Fruit fly (Drosophila melanogaster): ENCODE measurements around the gene heca.

heca gene

DNA sequence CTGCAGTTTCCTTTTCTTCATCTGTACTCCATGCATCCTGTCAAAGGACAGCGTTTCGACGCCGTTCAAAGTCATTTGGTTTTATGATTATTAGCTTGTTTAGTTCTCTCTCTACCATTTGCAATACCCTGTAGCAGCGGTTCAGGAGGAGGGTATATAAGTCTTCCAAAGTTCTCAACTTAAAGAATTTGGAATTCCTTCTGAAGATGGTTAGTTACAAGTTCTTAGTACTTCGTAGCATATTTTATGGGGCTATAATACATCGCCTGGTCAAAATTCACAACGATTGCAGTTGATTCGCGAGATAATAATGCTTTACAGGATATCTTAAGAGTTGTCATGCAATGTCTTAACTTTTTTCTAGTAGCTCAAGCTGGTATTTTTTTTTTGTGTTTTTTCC is 8.6 kb downstream of the heca start:
- TF ChIP-seq tj (GFP tag; optimal IDR thresholded peaks at IDR 0.05), result no peak
- TF ChIP-seq CG12768 (GFP tag; optimal IDR thresholded peaks at IDR 0.05), result no peak
- no peak for TF ChIP-seq CG7101 (tag; optimal IDR thresholded peaks at IDR 0.05)
- TF ChIP-seq Crg-1 (GFP tag; optimal IDR thresholded peaks at IDR 0.05), result no peak
- no peak for TF ChIP-seq toe (GFP tag; optimal IDR thresholded peaks at IDR 0.05)

DNA sequence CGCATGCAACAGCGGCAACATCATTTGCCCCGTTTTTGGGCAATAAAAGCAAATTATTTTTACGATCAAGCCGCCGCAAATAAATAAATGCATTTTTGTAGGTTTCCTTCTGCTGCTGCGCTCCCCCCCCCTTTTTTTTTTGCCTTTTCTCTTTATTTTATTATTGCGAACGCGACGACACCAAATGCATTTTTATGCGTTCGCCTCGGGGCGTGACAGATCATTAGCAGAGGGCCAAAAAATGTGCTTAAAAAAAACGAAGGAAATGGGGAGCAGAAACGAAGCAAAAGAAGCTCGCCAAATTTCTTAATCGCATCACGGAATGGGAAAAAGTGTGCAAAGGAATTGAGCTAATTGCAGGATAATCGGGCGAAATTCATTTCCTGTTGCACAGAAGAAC is 9.7 kb downstream of the heca start:
- no peak for TF ChIP-seq CG5204 (GFP tag; optimal IDR thresholded peaks at IDR 0.05)
- TF ChIP-seq CG11617 (GFP tag; optimal IDR thresholded peaks at IDR 0.05), result no peak
- TF ChIP-seq CG14711 (tag; optimal IDR thresholded peaks at IDR 0.05), result no peak
- no peak for TF ChIP-seq ovo (GFP tag; optimal IDR thresholded peaks at IDR 0.05)
- TF ChIP-seq pad (GFP tag; optimal IDR thresholded peaks at IDR 0.05), result no peak
- no peak for TF ChIP-seq Mnt (GFP tag; optimal IDR thresholded peaks at IDR 0.05)
- TF ChIP-seq Clk (GFP tag; optimal IDR thresholded peaks at IDR 0.05), result no peak
- TF ChIP-seq CG33017 (tag; optimal IDR thresholded peaks at IDR 0.05), result no peak
- no peak for TF ChIP-seq cic (GFP tag; optimal IDR thresholded peaks at IDR 0.05)

DNA sequence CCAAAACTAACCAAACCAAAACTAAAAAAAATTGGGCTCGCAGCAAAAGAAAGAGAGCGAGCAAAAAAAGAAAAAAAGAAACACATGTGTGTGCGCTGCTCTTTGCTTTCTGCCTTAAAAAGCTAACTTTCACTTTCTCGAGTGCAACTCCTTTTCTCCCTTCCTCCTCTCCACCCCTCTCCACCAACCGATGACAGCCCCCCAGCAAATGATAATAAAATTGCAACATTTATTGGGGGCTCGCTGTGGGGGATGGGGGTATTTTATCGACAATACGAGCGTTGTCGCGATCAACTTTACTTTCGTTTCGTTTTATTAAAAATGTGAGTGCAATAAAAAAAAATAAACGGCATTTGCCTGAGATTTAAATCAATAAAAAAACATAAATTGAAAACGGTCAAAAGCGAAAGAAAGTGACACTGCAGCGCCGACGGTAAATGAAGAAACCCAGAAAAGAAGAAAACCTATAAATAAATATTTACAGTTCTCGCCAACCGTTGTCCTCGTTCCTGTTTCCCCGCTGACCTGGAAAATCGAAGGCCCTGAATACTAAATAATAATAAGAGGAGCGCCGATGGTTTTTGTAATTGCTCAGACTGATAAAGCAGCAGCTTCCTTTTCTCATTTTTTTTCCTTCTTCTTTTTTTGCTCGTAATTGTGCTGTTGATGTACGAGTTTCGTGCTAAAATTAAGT is 10.8 kb downstream of the heca start:
- TF ChIP-seq tj (GFP tag; optimal IDR thresholded peaks at IDR 0.05) (no peak), CG5204 (GFP tag; optimal IDR thresholded peaks at IDR 0.05) (no peak), kay (GFP tag; ENCODE audit: borderline replicate concordance) (peak; percentile 0), CG12768 (GFP tag; optimal IDR thresholded peaks at IDR 0.05) (no peak)

dm6 chr3R:30289056-30289734 is 11.5 kb downstream of the heca start:
- TF ChIP-seq cic (GFP tag; optimal IDR thresholded peaks at IDR 0.05), result no peak
- no peak for TF ChIP-seq ovo (GFP tag; optimal IDR thresholded peaks at IDR 0.05)
- TF ChIP-seq CG12768 (GFP tag; optimal IDR thresholded peaks at IDR 0.05), result no peak
- no peak for TF ChIP-seq CG11617 (GFP tag; optimal IDR thresholded peaks at IDR 0.05)
- no peak for TF ChIP-seq CG5204 (GFP tag; optimal IDR thresholded peaks at IDR 0.05)
- TF ChIP-seq CG33017 (tag; optimal IDR thresholded peaks at IDR 0.05), result no peak
- TF ChIP-seq Mnt (GFP tag; optimal IDR thresholded peaks at IDR 0.05), result no peak
- no peak for TF ChIP-seq CG1620 (GFP tag; optimal IDR thresholded peaks at IDR 0.05)
- TF ChIP-seq tj (GFP tag; optimal IDR thresholded peaks at IDR 0.05), result no peak
- TF ChIP-seq Clk (GFP tag; optimal IDR thresholded peaks at IDR 0.05), result no peak
- no peak for TF ChIP-seq cnc (optimal IDR thresholded peaks at IDR 0.05)
- no peak for TF ChIP-seq CG14711 (tag; optimal IDR thresholded peaks at IDR 0.05)
- no peak for TF ChIP-seq toe (GFP tag; optimal IDR thresholded peaks at IDR 0.05)
- no peak for TF ChIP-seq Crg-1 (GFP tag; optimal IDR thresholded peaks at IDR 0.05)
- no peak for TF ChIP-seq bab1 (GFP tag; optimal IDR thresholded peaks at IDR 0.05)

DNA sequence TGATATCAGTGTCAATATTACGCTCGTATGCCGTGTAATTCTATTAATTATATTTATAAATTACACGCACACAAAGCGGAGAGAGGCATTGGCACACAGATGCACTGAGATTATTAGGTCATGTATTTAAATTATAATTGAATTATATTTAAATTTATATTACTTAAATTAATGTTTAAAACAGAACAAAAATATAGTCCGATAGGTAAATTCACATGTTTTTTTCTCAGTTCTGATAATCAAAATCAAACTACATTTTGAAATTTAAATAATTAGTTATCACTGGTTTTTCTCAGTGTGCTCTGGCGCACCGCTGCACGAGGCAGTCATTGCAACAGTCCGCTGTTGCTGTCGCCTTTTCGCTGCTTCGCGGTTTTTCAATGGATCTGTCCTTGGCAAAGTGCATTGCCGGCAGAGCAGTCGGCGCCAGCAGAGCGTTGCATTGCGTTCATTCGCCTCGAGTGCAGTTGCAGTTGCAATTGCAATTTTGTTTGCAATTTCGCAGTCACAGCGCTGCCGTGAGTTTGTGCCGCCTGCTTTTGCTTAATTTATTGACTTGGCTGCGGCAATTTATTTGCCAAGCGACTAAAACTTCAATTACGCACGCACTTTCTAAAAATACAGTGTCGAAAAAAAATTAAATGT is 15.9 kb downstream of the heca start:
- TF ChIP-seq Crg-1 (GFP tag; optimal IDR thresholded peaks at IDR 0.05) (no peak), tj (GFP tag; optimal IDR thresholded peaks at IDR 0.05) (peak; percentile 65), cnc (optimal IDR thresholded peaks at IDR 0.05) (no peak), CG7101 (tag; optimal IDR thresholded peaks at IDR 0.05) (peak; percentile 74), CG7045 (GFP tag; optimal IDR thresholded peaks at IDR 0.05) (peak; percentile 80), CG11617 (GFP tag; optimal IDR thresholded peaks at IDR 0.05) (peak; percentile 81), pad (GFP tag; optimal IDR thresholded peaks at IDR 0.05) (peak; percentile 3), CG1620 (GFP tag; optimal IDR thresholded peaks at IDR 0.05) (no peak), kay (GFP tag; ENCODE audit: borderline replicate concordance) (peak; percentile 57), Clk (GFP tag; optimal IDR thresholded peaks at IDR 0.05) (peak; percentile 32), CG5204 (GFP tag; optimal IDR thresholded peaks at IDR 0.05) (no peak), bab1 (GFP tag; optimal IDR thresholded peaks at IDR 0.05) (peak; percentile 18), Mnt (GFP tag; optimal IDR thresholded peaks at IDR 0.05) (no peak), toe (GFP tag; optimal IDR thresholded peaks at IDR 0.05) (peak; percentile 1), cic (GFP tag; optimal IDR thresholded peaks at IDR 0.05) (no peak), CG33017 (tag; optimal IDR thresholded peaks at IDR 0.05) (peak; percentile 79), Hr96 (GFP tag; optimal IDR thresholded peaks at IDR 0.05) (no peak), ovo (GFP tag; optimal IDR thresholded peaks at IDR 0.05) (no peak), CG12768 (GFP tag; optimal IDR thresholded peaks at IDR 0.05) (peak; percentile 71), CG14711 (tag; optimal IDR thresholded peaks at IDR 0.05) (peak; percentile 68)

DNA sequence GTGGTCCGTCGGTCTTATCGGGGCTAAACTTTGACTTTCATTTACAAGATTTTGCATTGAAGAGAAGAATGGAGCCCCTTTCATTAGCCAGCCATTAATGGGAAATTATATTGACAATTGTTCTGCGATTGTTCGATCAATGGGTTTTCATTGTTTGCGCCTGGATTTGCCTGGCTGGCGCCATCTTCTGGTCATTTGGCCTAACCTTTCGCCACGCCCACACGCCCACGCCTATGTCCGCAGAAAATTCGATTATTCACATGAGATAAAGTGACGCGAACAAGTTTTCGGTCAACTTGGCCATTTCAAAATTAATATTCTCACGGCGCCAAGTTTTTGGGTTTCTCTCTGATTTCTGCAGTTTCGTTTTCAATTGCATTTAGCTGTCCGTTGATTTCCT is 16.9 kb downstream of the heca start:
- no peak for TF ChIP-seq CG12768 (GFP tag; optimal IDR thresholded peaks at IDR 0.05)
- TF ChIP-seq Mnt (GFP tag; optimal IDR thresholded peaks at IDR 0.05), result no peak
- TF ChIP-seq cic (GFP tag; optimal IDR thresholded peaks at IDR 0.05), result no peak
- TF ChIP-seq Hr96 (GFP tag; optimal IDR thresholded peaks at IDR 0.05), result no peak
- no peak for TF ChIP-seq CG33017 (tag; optimal IDR thresholded peaks at IDR 0.05)
- TF ChIP-seq CG11617 (GFP tag; optimal IDR thresholded peaks at IDR 0.05), result no peak
- no peak for TF ChIP-seq Crg-1 (GFP tag; optimal IDR thresholded peaks at IDR 0.05)
- TF ChIP-seq toe (GFP tag; optimal IDR thresholded peaks at IDR 0.05), result no peak
- TF ChIP-seq CG7101 (tag; optimal IDR thresholded peaks at IDR 0.05), result no peak
- no peak for TF ChIP-seq ovo (GFP tag; optimal IDR thresholded peaks at IDR 0.05)
- no peak for TF ChIP-seq CG1620 (GFP tag; optimal IDR thresholded peaks at IDR 0.05)
